Worm (Caenorhabditis elegans) whole organism, early embryonic: ENCODE measurements around the gene T03G11.9.

Experiments used
- B0310.2 ChIP-seq: sonication (generic microtip); optimal IDR thresholded peaks from 2 replicates; lab custom pipeline; 2016; ENCODE audit warnings: mild to moderate bottlenecking, missing genetic modification characterization, missing compliant biosample characterization
- F13C5.2 ChIP-seq: sonication (generic microtip); optimal IDR thresholded peaks from 2 replicates; lab custom pipeline; 2017; ENCODE audit warnings: mild to moderate bottlenecking, missing genetic modification characterization, inconsistent platforms, missing compliant biosample characterization
- aly-1 ChIP-seq: sonication (generic microtip); optimal IDR thresholded peaks from 2 replicates; lab custom pipeline; 2016; ENCODE audit warnings: missing genetic modification characterization, missing compliant biosample characterization
- ama-1 ChIP-seq: fragments of 150-350 bp; optimal IDR thresholded peaks from 2 replicates; lab custom pipeline; 2014
- ceh-13 ChIP-seq: fragments of 200-800 bp; sonication (Bioruptor generic); optimal IDR thresholded peaks from 2 replicates; lab custom pipeline; 2018; ENCODE audit warnings: mild to moderate bottlenecking, missing genetic modification characterization, missing compliant biosample characterization
- ceh-36 ChIP-seq: sonication (generic microtip); optimal IDR thresholded peaks from 2 replicates; lab custom pipeline; 2016; ENCODE audit warnings: missing genetic modification characterization, inconsistent platforms, missing compliant biosample characterization
- ets-7 ChIP-seq: sonication (generic microtip); optimal IDR thresholded peaks from 2 replicates; lab custom pipeline; 2016; ENCODE audit warnings: missing genotype, missing genetic modification characterization, missing compliant biosample characterization
- flt-1 ChIP-seq: fragments of 200-800 bp; sonication (Bioruptor generic); IDR thresholded peaks from 2 replicates; pipeline ENCODE4 v1.3.6; 2022; ENCODE audit warnings: missing genetic modification characterization, missing compliant biosample characterization
- hmbx-1 ChIP-seq: sonication (generic microtip); optimal IDR thresholded peaks from 2 replicates; lab custom pipeline; 2016; ENCODE audit warnings: mild to moderate bottlenecking, missing genetic modification characterization, missing compliant biosample characterization
- pes-1 ChIP-seq: fragments of 200-800 bp; sonication (Bioruptor generic); IDR thresholded peaks from 2 replicates; pipeline ENCODE4 v1.3.6; 2022; ENCODE audit warnings: missing genetic modification reagents, missing genetic modification characterization, missing compliant biosample characterization
- scrt-1 ChIP-seq: fragments of 200-800 bp; sonication (Bioruptor generic); IDR thresholded peaks from 2 replicates; pipeline ENCODE4 v1.3.6; 2022; ENCODE audit warnings: missing genetic modification characterization, missing compliant biosample characterization
- tbx-11 ChIP-seq: fragments of 200-800 bp; sonication (Bioruptor generic); IDR thresholded peaks from 2 replicates; pipeline ENCODE4 v1.3.6; 2022; ENCODE audit warnings: missing genetic modification characterization, missing compliant biosample characterization
- tbx-37 ChIP-seq: fragments of 200-800 bp; sonication (Bioruptor generic); conservative IDR thresholded peaks from 2 replicates; pipeline ENCODE4 v1.3.6; 2022; ENCODE audit warnings: missing genetic modification reagents, missing genetic modification characterization, missing compliant biosample characterization

DNA sequence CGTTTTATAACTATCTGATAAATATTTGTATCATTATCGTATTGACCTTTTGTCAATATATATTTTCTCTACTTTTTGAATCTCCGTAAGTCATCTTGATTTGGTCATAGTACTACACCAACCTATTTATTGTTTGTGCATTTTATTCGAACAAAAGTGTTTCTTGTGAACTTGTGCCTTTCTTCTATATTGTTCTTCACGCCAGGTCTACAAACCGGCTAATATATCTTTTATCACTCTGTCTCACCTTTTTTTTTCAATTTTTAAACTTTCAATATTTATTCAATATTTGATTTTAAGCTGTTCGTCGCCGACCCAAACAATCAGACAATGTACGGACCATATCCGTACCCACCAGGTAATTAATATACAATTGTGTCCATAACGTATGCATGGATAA lies 32.0 kb downstream of the T03G11.9 start, which contains the start of gene hrpa-2:
- TF ChIP-seq scrt-1 (GFP tag; lab: Robert Waterston, UW) = no peak
- no peak for TF ChIP-seq ceh-36 (tag; lab: Kevin White, UChicago)
- no peak for TF ChIP-seq ama-1 (lab: Kevin White, UChicago)
- no peak for TF ChIP-seq flt-1 (GFP tag; lab: Robert Waterston, UW)
- TF ChIP-seq aly-1 (tag; lab: Kevin White, UChicago) = no peak
- TF ChIP-seq F13C5.2 (tag; lab: Kevin White, UChicago) = no peak
- TF ChIP-seq B0310.2 (tag; lab: Kevin White, UChicago) = no peak
- no peak for TF ChIP-seq ceh-13
- TF ChIP-seq tbx-37 (GFP tag; lab: Robert Waterston, UW) = no peak
- TF ChIP-seq hmbx-1 (tag; lab: Kevin White, UChicago) = no peak
- no peak for TF ChIP-seq tbx-11 (GFP tag; lab: Robert Waterston, UW)
- TF ChIP-seq pes-1 (GFP tag; lab: Robert Waterston, UW) = no peak
- TF ChIP-seq ets-7 (tag; lab: Kevin White, UChicago) = no peak
